Worm (Caenorhabditis elegans) whole organism, L4 larva: ENCODE data around the gene str-199.

Experiments used
- ama-1 ChIP-seq: fragments of 150-350 bp; optimal IDR thresholded peaks from 2 replicates; lab custom pipeline; 2014; ENCODE audit warnings: inconsistent platforms, mixed read lengths
- daf-16 ChIP-seq, 3 experiments: sonication (generic microtip); optimal IDR thresholded peaks; 2 replicates each; lab custom pipeline; 2016 to 2017; ENCODE audit warnings: missing genetic modification characterization in 3 of 3, missing genetic modification reagents in 3 of 3, mild to moderate bottlenecking in 2 of 3, missing compliant biosample characterization in 2 of 3, missing biosample characterization in 1 of 3, moderate library complexity in 1 of 3

- TF ChIP-seq daf-16 (GFP tag; optimal IDR thresholded peaks at IDR 0.05; lab: Kevin White, UChicago): no peak
- no peak for TF ChIP-seq daf-16 (tag; optimal IDR thresholded peaks at IDR 0.05; lab: Kevin White, UChicago)
- no peak for TF ChIP-seq ama-1 (lab: Kevin White, UChicago)
These were observed 27.4 kb upstream of the str-199 start, which contains the start of gene srbc-62 for ce11 chrV:17217690-17218089.
